Fruit fly (Drosophila melanogaster) whole organism, adult: ENCODE measurements around the gene CG31446.

ENCODE experiments used
- cnc ChIP-seq, 2 experiments: fragments of >200 bp; optimal IDR thresholded peaks; 2 replicates each; lab custom pipeline; 2017
- toe ChIP-seq: fragments of 200-800 bp; sonication (Bioruptor generic); optimal IDR thresholded peaks from 2 replicates; lab custom pipeline; 2016; ENCODE audit warnings: missing biosample characterization, missing genetic modification characterization

- no peak for TF ChIP-seq toe (GFP tag; lab: Kevin White, UChicago)
- no peak for TF ChIP-seq cnc (optimal IDR thresholded peaks at IDR 0.05; lab: Kevin White, UChicago)
These were observed 7.9 kb downstream of the CG31446 start for dm6 chr3R:15700801-15701200.
